Fruit fly (Drosophila melanogaster): ENCODE measurements around the gene CG33710.
A peak's percentile ranks its signal among the peaks of the same experiment; 100 is the strongest.

The CG33710 gene

DNA sequence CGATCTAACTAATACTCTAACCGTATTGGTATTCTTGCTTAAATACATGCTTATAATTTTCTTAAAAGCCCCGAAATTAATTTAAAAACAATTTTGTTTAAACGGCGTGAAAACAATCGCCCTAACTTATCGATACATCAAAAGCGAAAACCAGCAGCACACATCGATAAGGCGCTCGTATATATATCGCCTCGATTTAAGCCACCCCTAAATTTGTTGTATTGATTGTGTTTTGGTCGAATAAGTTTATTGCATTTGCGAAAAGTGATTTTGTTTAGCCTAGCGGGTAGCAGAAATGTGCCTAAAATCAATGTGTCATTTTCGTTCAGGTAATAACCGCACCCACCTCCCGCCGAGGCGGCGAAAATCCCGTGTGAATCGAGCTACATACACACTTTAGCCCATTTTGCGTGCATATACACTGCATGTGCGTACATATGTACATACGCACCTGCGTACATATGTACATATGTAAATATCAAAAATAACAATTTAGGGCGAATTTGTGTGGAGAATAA, 39.2 kb upstream of the CG33710 start, which contains the start of the genes CG7646 and Nca (continued):
- TF ChIP-seq CG4424 (GFP tag; optimal IDR thresholded peaks at IDR 0.05) (no peak), CG4617 (GFP tag; optimal IDR thresholded peaks at IDR 0.05; ENCODE audit: borderline replicate concordance) (peak; percentile 65), org-1 (GFP tag; optimal IDR thresholded peaks at IDR 0.05) (no peak), CG10366 (GFP tag; IDR thresholded peaks at IDR 0.05) (no peak), wdn (GFP tag; IDR thresholded peaks at IDR 0.05) (no peak)

DNA sequence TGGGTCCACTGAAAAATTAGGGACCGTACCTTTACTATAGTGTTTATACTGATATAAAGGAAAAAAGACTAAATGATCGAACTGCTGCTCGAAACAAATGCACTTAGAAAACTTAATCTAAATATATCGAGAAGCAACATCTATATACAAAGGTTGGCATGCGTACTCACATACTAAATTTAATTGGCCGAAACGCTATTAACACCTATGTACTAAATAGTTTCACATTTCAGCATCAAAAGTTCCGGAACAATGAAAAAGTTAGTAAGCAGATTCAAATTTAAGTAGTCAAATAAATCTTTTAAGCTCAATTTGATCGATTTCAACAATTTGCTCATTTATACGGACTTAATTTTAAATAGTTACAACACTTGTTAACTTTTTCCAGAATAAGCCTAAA, 38.5 kb upstream of the CG33710 start, which contains the start of gene fln:
TSS of gene fln (minus strand) at position 101 of the 400 bp plus-strand sequence.
- TF ChIP-seq Hmx (GFP tag; optimal IDR thresholded peaks at IDR 0.05) (no peak), CG6254 (GFP tag; optimal IDR thresholded peaks at IDR 0.05) (no peak), toy (GFP tag; IDR thresholded peaks at IDR 0.05) (no peak), CG32532 (GFP tag; IDR thresholded peaks at IDR 0.05) (no peak), CoRest (tag; optimal IDR thresholded peaks at IDR 0.05) (no peak)

DNA sequence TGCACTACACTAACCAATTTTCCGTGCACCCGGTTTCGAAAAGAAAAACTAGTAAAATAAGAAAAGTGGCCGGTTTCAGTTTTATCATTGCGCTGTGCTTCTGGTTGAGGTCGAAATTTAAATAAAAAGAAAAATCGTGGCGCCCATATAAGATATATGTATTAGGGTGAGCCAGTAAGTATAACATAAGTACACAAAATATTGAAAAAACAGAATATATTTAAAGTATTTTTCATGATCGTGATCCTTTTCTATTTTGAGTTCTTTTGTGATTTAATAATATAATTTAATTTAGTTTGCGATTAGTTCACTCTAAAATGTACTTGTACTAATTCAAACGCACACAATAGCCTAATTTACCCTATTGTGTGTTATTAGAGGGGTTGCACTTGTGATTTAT, 36.3 kb upstream of the CG33710 start, which contains the start of gene Csas:
TSS of gene Csas (minus strand) at position 101 of the 400 bp plus-strand sequence.
- TF ChIP-seq pan (optimal IDR thresholded peaks at IDR 0.05) (no peak), pan (GFP tag; optimal IDR thresholded peaks at IDR 0.05 in 1 of 2, IDR thresholded peaks at IDR 0.05 in 1 of 2) (peak in 1 of 2 experiments; percentile 24), CG11696 (GFP tag; IDR thresholded peaks at IDR 0.05) (no peak), row (GFP tag; IDR thresholded peaks at IDR 0.05) (0 out of 3 replicates have a peak, but pooled peaks have one; percentile 23), exex (tag; optimal IDR thresholded peaks at IDR 0.05) (no peak), sens (GFP tag) (peak; percentile 71), CG6854 (GFP tag; optimal IDR thresholded peaks at IDR 0.05) (no peak), ci (GFP tag; IDR thresholded peaks at IDR 0.05) (no peak)

DNA sequence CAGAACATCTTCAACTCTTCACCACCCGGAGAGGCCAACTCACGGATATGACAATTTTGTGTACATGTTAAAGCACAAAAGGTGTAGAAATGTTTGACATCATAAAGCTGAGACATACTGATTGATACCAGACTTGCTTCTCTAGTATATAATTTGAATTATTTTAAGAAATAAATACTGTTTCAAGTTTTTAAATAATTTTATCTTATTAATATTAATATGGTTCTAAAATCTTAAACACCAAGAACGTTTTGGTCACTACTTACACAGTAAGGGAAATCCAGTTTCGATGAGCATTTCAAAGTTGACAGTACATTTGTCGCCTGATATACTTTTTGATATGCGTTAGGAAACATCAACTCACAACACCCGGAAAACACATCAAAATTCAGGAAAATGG, 33.2 kb upstream of the CG33710 start, which contains the start of the genes hale and schuy:
TSS of gene hale (minus strand) at position 101 of the 400 bp plus-strand sequence.
TSS of gene schuy (plus strand) at position 326 of the 400 bp plus-strand sequence.
- TF ChIP-seq CG2116 (GFP tag; optimal IDR thresholded peaks at IDR 0.05): no peak
- TF ChIP-seq CG6272 (GFP tag; IDR thresholded peaks at IDR 0.05): no peak
- no peak for TF ChIP-seq CG3065 (GFP tag; optimal IDR thresholded peaks at IDR 0.05)
- no peak for TF ChIP-seq CG6813 (GFP tag; optimal IDR thresholded peaks at IDR 0.05)
- TF ChIP-seq Lhr (GFP tag; optimal IDR thresholded peaks at IDR 0.05): no peak
- TF ChIP-seq Oli (tag; optimal IDR thresholded peaks at IDR 0.05): no peak
- no peak for TF ChIP-seq CG43689 (GFP tag; IDR thresholded peaks at IDR 0.05)
- no peak for TF ChIP-seq pfk (GFP tag; optimal IDR thresholded peaks at IDR 0.05)
- TF ChIP-seq Gsc (GFP tag; IDR thresholded peaks at IDR 0.05): no peak

DNA sequence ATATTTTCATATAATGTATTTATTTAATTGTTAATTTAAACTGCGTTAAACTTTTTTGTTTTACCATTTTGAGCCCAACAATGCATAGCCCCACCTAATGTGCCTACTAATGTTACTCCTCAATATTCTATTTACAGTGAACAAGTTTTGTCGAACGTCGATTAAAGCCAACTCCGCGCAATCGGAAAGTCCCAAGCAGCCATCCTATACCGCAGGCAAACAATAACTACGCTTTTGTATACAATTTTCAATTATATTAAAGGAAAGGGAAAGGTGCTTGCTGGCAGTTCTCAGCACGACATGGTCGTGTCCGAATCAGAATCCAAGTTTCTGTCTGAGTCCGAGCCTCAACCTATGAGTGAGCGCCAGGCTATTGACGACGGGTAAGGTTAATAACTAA, 28.8 kb upstream of the CG33710 start, which contains the start of gene CG17732:
TSS of gene CG17732 (plus strand) at position 301 of the 400 bp plus-strand sequence.
- no peak for TF ChIP-seq nerfin-2 (GFP tag; IDR thresholded peaks at IDR 0.05; ENCODE audit: partially characterized antibody)
- no peak for TF ChIP-seq fd96Cb (tag; optimal IDR thresholded peaks at IDR 0.05)
- no peak for TF ChIP-seq tap (tag; optimal IDR thresholded peaks at IDR 0.05)
- no peak for TF ChIP-seq stc (GFP tag; IDR thresholded peaks at IDR 0.05)
- no peak for TF ChIP-seq Tbp (GFP tag; optimal IDR thresholded peaks at IDR 0.05)
- no peak for TF ChIP-seq CG12744 (GFP tag; optimal IDR thresholded peaks at IDR 0.05)
- TF ChIP-seq H15 (GFP tag; IDR thresholded peaks at IDR 0.05): no peak
- TF ChIP-seq eve (GFP tag; optimal IDR thresholded peaks at IDR 0.05): no peak

All from whole organism, embryonic.